Worm (Caenorhabditis elegans) whole organism, L3 larva: ENCODE data around the gene rib-2.

Experiments
- ceh-28 ChIP-seq: fragments of 150-350 bp; optimal IDR thresholded peaks from 2 replicates; lab custom pipeline; 2014; ENCODE audit warnings: missing biosample characterization, missing genetic modification reagents, missing genetic modification characterization
- ceh-82 ChIP-seq: fragments of 150-350 bp; optimal IDR thresholded peaks from 2 replicates; lab custom pipeline; 2014; ENCODE audit warnings: missing biosample characterization, missing genetic modification characterization
- egl-27 ChIP-seq: sonication (generic microtip); optimal IDR thresholded peaks from 4 replicates; lab custom pipeline; 2017; ENCODE audit warnings: missing biosample characterization, missing genetic modification reagents, missing genetic modification characterization
- elt-1 ChIP-seq: fragments of 150-350 bp; optimal IDR thresholded peaks from 2 replicates; lab custom pipeline; 2014; ENCODE audit warnings: missing biosample characterization, missing genetic modification characterization
- elt-3 ChIP-seq, 3 experiments: fragments of 150-350 bp in 1 of 3; sonication (generic microtip) in 2 of 3; optimal IDR thresholded peaks; 2 replicates in 2 of 3; 4 replicates in 1 of 3; lab custom pipeline; 2014 to 2017; ENCODE audit warnings: missing biosample characterization in 3 of 3, missing genetic modification characterization in 3 of 3
- lin-39 ChIP-seq: fragments of 150-350 bp; optimal IDR thresholded peaks from 2 replicates; lab custom pipeline; 2018; ENCODE audit warnings: missing biosample characterization, missing genetic modification reagents, missing genetic modification characterization
- nhr-23 ChIP-seq: fragments of 150-350 bp; optimal IDR thresholded peaks from 2 replicates; lab custom pipeline; 2014; ENCODE audit warnings: missing biosample characterization, missing genetic modification reagents, missing genetic modification characterization
- nhr-237 ChIP-seq: fragments of 150-350 bp; optimal IDR thresholded peaks from 2 replicates; lab custom pipeline; 2014; ENCODE audit warnings: missing biosample characterization, missing genetic modification characterization
- nhr-76 ChIP-seq: fragments of 150-350 bp; sonication (generic microtip); optimal IDR thresholded peaks from 5 replicates; lab custom pipeline; 2014; ENCODE audit warnings: missing biosample characterization, missing genetic modification characterization
- pha-4 ChIP-seq: fragments of 150-350 bp; optimal IDR thresholded peaks from 2 replicates; lab custom pipeline; 2014; ENCODE audit warnings: missing biosample characterization, missing genetic modification reagents, missing genetic modification characterization
- skn-1 ChIP-seq: fragments of 150-350 bp; optimal IDR thresholded peaks from 2 replicates; lab custom pipeline; 2014; ENCODE audit warnings: missing biosample characterization, missing genetic modification characterization
- unc-39 ChIP-seq: sonication (generic microtip); optimal IDR thresholded peaks from 4 replicates; lab custom pipeline; 2017; ENCODE audit warnings: missing biosample characterization, missing genetic modification characterization
- unc-62 ChIP-seq: fragments of 150-350 bp; sonication (generic microtip); optimal IDR thresholded peaks from 4 replicates; lab custom pipeline; 2014; ENCODE audit warnings: missing biosample characterization, missing genetic modification reagents, missing genetic modification characterization
- ztf-11 ChIP-seq: fragments of 150-350 bp; optimal IDR thresholded peaks from 2 replicates; lab custom pipeline; 2014; ENCODE audit warnings: missing biosample characterization, missing genetic modification characterization

DNA sequence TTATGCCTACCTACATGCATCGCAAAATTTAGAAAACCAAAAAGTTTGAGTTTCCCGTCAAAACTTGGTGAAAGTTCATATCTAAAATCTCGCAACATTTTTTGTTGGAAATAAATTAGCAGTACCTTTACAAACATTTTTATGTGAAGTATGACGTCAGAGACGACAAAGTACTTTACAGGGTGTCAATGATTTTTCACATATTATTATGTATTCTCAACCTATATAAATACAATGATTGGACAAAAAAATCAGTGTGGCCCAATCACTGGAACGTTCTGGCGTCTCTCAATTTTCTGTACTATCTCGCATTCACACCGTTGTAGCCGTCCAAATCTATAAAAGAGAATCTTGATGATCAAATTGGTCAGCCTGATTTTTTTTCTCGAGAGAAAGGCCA is 48.3 kb upstream of the rib-2 start, which contains the start of the genes Y39A1A.18 and fmo-3:
- no peak for TF ChIP-seq unc-39 (tag; lab: Kevin White, UChicago)
- no peak for TF ChIP-seq ztf-11 (tag; lab: Kevin White, UChicago)
- TF ChIP-seq nhr-237 (tag; lab: Kevin White, UChicago), result no peak
- TF ChIP-seq egl-27 (tag; lab: Kevin White, UChicago), result no peak
- TF ChIP-seq ceh-28 (tag; lab: Kevin White, UChicago), result no peak
- TF ChIP-seq ceh-82, result no peak
- TF ChIP-seq elt-1, result no peak
- no peak for TF ChIP-seq pha-4
- no peak for TF ChIP-seq nhr-23 (tag; lab: Kevin White, UChicago)
- TF ChIP-seq nhr-76 (tag; lab: Kevin White, UChicago), result no peak
- no peak for TF ChIP-seq unc-62 (GFP tag; lab: Kevin White, UChicago)
- TF ChIP-seq lin-39 (tag; lab: Kevin White, UChicago), result no peak
- TF ChIP-seq elt-3 (tag; optimal IDR thresholded peaks at IDR 0.05; lab: Kevin White, UChicago), result no peak
- TF ChIP-seq skn-1 (tag; lab: Kevin White, UChicago), result no peak
